Worm (Caenorhabditis elegans) whole organism, midembryonic: ENCODE results near the gene ZK512.2.

Experiments
- cog-1 ChIP-seq: sonication (generic microtip); optimal IDR thresholded peaks from 2 replicates; lab custom pipeline; 2016; ENCODE audit warnings: missing genetic modification characterization, missing compliant biosample characterization
- tab-1 ChIP-seq: fragments of 200-800 bp; sonication (Bioruptor generic); IDR thresholded peaks from 2 replicates; pipeline ENCODE4 v1.3.6; 2022; ENCODE audit warnings: missing genetic modification characterization, missing compliant biosample characterization
- ztf-23 ChIP-seq: fragments of 200-800 bp; sonication (Bioruptor generic); IDR thresholded peaks from 2 replicates; pipeline ENCODE4 v1.3.6; 2022; ENCODE audit warnings: missing genetic modification reagents, missing genetic modification characterization, missing compliant biosample characterization
- ztf-29 ChIP-seq: fragments of 200-800 bp; sonication (Bioruptor generic); IDR thresholded peaks from 2 replicates; pipeline ENCODE4 v1.3.6; 2022; ENCODE audit warnings: missing genetic modification reagents, missing genetic modification characterization, missing compliant biosample characterization

ce11 chrIII:9130588-9130987, 14.0 kb downstream of the ZK512.2 start, which contains the start of gene ZK512.10:
- no peak for TF ChIP-seq ztf-29 (GFP tag; lab: Robert Waterston, UW)
- no peak for TF ChIP-seq ztf-23
- no peak for TF ChIP-seq cog-1 (tag; lab: Kevin White, UChicago)
- TF ChIP-seq tab-1 (GFP tag; lab: Robert Waterston, UW), result no peak
